Fruit fly (Drosophila melanogaster) ovary, adult (tissue): ENCODE data around the gene CG2930.

Experiments used
- CG17801 ChIP-seq: fragments of 200-800 bp; optimal IDR thresholded peaks from 2 replicates; lab custom pipeline; 2019; ENCODE audit warnings: missing biosample characterization, mild to moderate bottlenecking, missing genetic modification characterization, moderate library complexity; ENCODE audit not compliant: partially characterized antibody

The CG2930 gene

DNA sequence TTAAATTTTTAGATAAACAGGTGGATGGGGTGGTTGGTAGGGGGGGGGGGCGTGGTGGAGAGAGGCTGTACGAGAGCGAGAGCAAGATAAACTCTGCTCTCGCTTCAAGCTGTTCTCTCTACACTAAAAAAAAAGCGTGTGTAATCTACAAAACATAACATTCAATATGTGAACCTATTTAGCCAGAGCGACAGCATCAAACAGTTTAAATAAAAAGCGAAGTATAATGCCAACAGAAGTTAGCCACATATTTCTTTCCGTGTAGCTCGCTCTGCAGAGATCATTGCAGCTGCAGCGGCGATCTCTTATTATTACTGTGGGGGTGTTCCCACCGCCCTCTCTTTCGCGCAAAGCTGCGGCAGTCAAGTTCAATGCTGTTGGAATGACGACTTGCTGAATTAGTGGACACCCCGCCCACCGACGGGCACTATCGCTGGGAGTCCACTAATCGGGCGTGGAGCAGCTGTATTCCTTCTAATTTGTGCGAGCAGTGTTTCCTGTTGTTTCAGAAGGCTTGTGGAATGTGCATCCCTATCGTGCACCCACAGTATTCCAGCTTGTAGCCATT lies at the start of gene CG2930:
Gene CG2930, plus strand, starts transcription at position 518 of the 568 bp plus-strand sequence.
- peak; percentile 98 for TF ChIP-seq CG17801 (GFP tag; lab: Kevin White, UChicago)

dm6 chrX:3819470-3819869 lies 49.3 kb upstream of the CG2930 start:
- TF ChIP-seq CG17801 (GFP tag; lab: Kevin White, UChicago): no peak

- TF ChIP-seq CG17801 (GFP tag; lab: Kevin White, UChicago): no peak
These were observed 43.7 kb upstream of the CG2930 start for dm6 chrX:3825069-3825468.

- TF ChIP-seq CG17801 (GFP tag; lab: Kevin White, UChicago): no peak
These were observed 40.9 kb upstream of the CG2930 start, which contains the start of gene CG2901 for dm6 chrX:3827897-3828296. Gene CG2901 (plus strand): TSS chrX:3828197.

dm6 chrX:3831761-3832160 lies 37.0 kb upstream of the CG2930 start:
- no peak for TF ChIP-seq CG17801 (GFP tag; lab: Kevin White, UChicago)

dm6 chrX:3832226-3832625 lies 36.5 kb upstream of the CG2930 start:
- TF ChIP-seq CG17801 (GFP tag; lab: Kevin White, UChicago): no peak

DNA sequence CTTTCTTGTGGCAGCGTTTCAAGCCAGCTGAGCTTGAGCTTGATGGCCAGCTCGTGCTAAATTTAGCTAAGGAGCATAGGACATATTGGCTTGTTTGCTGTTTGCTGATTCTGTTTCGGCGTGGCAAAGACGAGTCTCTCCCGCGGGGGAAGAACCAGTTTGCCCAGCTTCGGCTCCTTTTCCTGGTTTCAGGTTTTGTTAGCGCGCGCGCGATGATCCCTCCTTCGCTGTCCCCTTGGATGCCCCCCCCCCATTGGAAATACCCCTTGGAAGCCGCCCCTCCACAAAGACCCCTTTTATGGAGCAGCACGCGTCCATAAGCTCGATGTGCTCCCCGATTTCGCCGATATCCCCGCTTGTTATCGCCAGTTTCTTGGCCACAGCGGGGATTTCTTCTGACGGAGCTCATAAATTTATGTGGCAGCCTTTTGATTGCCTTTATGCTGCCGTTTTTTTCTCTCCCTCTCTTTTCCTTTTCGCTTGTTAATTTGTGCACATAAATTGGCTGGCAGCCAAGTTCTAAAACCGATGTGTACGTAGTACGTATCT lies 35.6 kb upstream of the CG2930 start:
- no peak for TF ChIP-seq CG17801 (GFP tag; lab: Kevin White, UChicago)

DNA sequence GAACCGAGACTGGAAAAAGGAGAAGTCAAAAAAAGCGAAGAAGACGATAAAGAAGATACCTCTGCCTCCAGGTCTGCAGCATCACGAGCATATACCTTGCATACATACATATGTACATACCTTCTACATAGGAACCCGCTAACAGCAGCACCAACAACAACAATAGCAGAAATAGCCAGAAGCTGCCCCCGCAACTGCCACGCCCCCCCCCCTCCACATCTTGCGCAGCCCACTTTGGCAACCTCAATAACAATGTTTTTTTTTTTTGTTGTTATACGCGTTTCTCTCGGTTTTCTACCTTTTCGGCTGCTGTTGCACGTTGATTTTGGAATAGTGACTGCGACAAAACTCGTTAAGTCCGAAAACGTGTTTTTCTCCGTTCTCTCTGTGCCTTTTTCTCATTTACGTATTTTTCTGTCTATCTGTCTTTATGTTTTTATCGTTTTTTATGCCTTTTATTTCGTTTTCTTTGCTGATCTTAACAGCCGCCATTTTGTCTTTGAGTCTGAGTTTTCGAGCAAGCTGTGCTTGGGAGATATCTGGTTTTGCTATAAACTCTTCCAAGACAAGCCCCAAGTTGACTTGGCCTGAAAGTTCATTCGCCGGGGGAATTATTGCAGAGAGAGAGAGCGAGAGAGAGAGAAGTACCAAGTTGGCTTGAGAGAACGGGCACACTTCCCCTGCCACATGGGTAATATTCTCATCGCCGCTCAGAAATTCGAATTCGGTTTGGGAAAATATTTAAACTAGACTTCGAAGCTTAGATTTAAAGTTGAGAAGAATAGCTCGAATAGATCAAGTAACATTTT lies 33.6 kb upstream of the CG2930 start:
- TF ChIP-seq CG17801 (GFP tag; lab: Kevin White, UChicago): no peak

- TF ChIP-seq CG17801 (GFP tag; lab: Kevin White, UChicago): no peak
These were observed 32.9 kb upstream of the CG2930 start for dm6 chrX:3835764-3836342.

- TF ChIP-seq CG17801 (GFP tag; lab: Kevin White, UChicago): no peak
These were observed 31.1 kb upstream of the CG2930 start for dm6 chrX:3837628-3838027.

- TF ChIP-seq CG17801 (GFP tag; lab: Kevin White, UChicago): no peak
These were observed 30.1 kb upstream of the CG2930 start for dm6 chrX:3838648-3839047.

DNA sequence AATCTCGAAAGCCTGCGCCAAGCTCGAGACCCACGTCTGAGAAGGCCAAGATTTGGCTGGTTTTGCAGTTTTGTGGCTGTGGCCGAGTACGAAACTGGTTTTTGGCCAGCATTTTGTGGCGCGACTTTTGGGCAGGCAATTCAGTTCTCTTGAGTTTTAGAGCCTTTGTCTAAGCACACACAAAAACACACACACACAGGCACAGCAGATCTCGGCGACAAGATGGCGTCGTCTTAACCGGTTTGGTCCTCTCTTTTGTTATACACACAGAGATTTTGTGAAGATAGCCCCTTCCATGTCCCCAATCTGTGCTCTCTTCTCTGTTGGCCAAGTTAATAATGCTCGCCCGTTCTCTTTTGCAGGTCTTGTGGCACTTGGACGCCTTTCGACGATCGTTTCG lies 27.8 kb upstream of the CG2930 start:
- no peak for TF ChIP-seq CG17801 (GFP tag; lab: Kevin White, UChicago)

- TF ChIP-seq CG17801 (GFP tag; lab: Kevin White, UChicago): no peak
These were observed 25.9 kb upstream of the CG2930 start for dm6 chrX:3842898-3843297.

dm6 chrX:3845340-3846161 lies 23.2 kb upstream of the CG2930 start:
- TF ChIP-seq CG17801 (GFP tag; lab: Kevin White, UChicago): no peak

dm6 chrX:3846393-3846792 lies 22.4 kb upstream of the CG2930 start:
- TF ChIP-seq CG17801 (GFP tag; lab: Kevin White, UChicago): no peak
